Worm (Caenorhabditis elegans): ENCODE results near the gene Y38F1A.7.

Y38F1A.7 gene

DNA sequence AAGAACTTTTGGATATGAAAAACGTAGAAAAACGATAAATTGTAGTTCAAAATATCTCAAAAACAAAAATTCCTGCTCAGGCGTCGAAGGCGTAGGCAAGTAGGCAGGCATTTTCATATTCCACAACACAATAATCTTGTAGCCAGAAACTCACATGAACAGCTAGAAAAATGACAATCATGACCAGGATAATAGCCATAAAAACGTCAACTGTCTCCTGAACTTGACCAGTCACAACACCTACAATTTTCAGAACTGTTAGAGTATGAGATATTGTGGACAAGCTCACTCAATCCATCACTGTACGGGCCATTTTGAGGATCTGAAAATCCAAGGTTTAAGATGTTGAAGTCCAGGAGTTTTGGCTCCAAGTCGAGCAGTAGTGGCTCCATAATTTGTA lies at the start of gene Y38F1A.7:
Gene Y38F1A.7, minus strand, starts transcription at position 392 of the 400 bp plus-strand sequence.
- TF ChIP-seq ztf-7 (tag; optimal IDR thresholded peaks at IDR 0.05) (no peak), php-3 (GFP tag; IDR thresholded peaks at IDR 0.05) (no peak), unc-62 (GFP tag; optimal IDR thresholded peaks at IDR 0.05 in 1 of 2) (peak in 1 of 2 experiments; percentile 92), unc-62 (tag; optimal IDR thresholded peaks at IDR 0.05) (no peak)

- TF ChIP-seq ceh-28 (tag; optimal IDR thresholded peaks at IDR 0.05) = peak; percentile 63
Observed at ce11 chrII:13047106-13047505, 49.5 kb upstream of the Y38F1A.7 start, which contains the start of gene F42G4.7. Gene F42G4.7, minus strand, starts transcription at chrII:13047290.

DNA sequence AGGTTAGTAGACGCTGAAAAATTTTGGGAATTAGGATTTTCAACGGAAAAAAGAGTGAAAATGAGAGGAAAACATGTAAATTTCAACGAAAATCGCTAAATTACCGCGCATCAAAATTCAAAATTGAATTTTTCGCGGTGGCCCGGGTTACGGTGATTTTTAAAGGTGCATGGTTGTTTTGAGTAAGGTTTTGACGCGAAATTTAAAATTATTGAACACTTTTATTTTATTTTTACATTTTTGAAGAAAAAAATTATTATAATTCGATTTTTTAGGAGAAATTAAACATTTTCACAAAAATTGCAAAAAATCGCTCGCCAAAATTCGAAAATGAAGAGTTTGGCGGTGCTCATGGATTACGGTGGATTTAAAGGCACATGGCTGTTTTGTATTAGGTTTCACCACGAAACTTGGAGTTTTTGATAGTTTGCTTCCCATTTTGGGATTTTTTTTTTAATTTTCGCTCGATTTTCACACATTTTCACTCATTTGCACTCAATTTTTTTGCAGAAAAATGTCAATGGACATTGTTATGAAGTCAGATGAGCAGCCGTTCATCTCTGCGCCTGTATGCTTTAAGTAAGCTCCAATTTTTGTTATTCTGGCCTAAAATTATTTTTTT lies 45.9 kb upstream of the Y38F1A.7 start, which contains the start of gene puf-6:
Gene puf-6, minus strand, starts transcription at position 13 of the 622 bp plus-strand sequence.
- TF ChIP-seq lin-38 (GFP tag; IDR thresholded peaks at IDR 0.05) = peak; percentile 48

ce11 chrII:13039141-13039540 lies 41.5 kb upstream of the Y38F1A.7 start:
- peak; percentile 80 for TF ChIP-seq lin-38 (GFP tag; IDR thresholded peaks at IDR 0.05)

- TF ChIP-seq tra-1 (GFP tag; IDR thresholded peaks at IDR 0.05) = no peak
- TF ChIP-seq hmg-1.1 (GFP tag; IDR thresholded peaks at IDR 0.05) = 0 out of 2 replicates have a peak, but pooled peaks have one; percentile 18
- peak in 1 of 2 experiments; percentile 16 for TF ChIP-seq hif-1 (tag; optimal IDR thresholded peaks at IDR 0.05)
- no peak for TF ChIP-seq nhr-76 (tag; optimal IDR thresholded peaks at IDR 0.05)
- TF ChIP-seq hlh-11 (tag; optimal IDR thresholded peaks at IDR 0.05) = peak; percentile 18
- peak; percentile 28 for TF ChIP-seq mep-1 (tag; optimal IDR thresholded peaks at IDR 0.05)
- no peak for TF ChIP-seq php-3 (GFP tag; IDR thresholded peaks at IDR 0.05)
- no peak for TF ChIP-seq pqm-1 (tag; optimal IDR thresholded peaks at IDR 0.05)
- peak; percentile 84 for TF ChIP-seq lin-38 (GFP tag; IDR thresholded peaks at IDR 0.05)
- TF ChIP-seq Y48G9A.11 (GFP tag; IDR thresholded peaks at IDR 0.05) = no peak
- TF ChIP-seq lsy-2 (tag; optimal IDR thresholded peaks at IDR 0.05) = peak in 1 of 2 experiments; percentile 36
- TF ChIP-seq F26F4.8 (GFP tag; conservative IDR thresholded peaks at IDR 0.05) = no peak
- peak; percentile 26 for TF ChIP-seq aha-1 (tag)
- peak; percentile 51 for TF ChIP-seq mes-2 (tag; optimal IDR thresholded peaks at IDR 0.05; ENCODE audit: poor library complexity, severe bottlenecking)
- TF ChIP-seq mxl-3 (GFP tag; optimal IDR thresholded peaks at IDR 0.05) = peak; percentile 67
- TF ChIP-seq dpl-1 (GFP tag; optimal IDR thresholded peaks at IDR 0.05) = peak; percentile 8
Observed at ce11 chrII:13036717-13037116, 39.1 kb upstream of the Y38F1A.7 start, which contains the start of gene F18A11.3. Gene F18A11.3, minus strand, starts transcription at chrII:13036841.

ce11 chrII:13031649-13032191 lies 34.1 kb upstream of the Y38F1A.7 start, which contains the start of gene F18A11.2:
Gene F18A11.2, plus strand, starts transcription at chrII:13031699.
- peak; percentile 61 for TF ChIP-seq aha-1 (tag)

DNA sequence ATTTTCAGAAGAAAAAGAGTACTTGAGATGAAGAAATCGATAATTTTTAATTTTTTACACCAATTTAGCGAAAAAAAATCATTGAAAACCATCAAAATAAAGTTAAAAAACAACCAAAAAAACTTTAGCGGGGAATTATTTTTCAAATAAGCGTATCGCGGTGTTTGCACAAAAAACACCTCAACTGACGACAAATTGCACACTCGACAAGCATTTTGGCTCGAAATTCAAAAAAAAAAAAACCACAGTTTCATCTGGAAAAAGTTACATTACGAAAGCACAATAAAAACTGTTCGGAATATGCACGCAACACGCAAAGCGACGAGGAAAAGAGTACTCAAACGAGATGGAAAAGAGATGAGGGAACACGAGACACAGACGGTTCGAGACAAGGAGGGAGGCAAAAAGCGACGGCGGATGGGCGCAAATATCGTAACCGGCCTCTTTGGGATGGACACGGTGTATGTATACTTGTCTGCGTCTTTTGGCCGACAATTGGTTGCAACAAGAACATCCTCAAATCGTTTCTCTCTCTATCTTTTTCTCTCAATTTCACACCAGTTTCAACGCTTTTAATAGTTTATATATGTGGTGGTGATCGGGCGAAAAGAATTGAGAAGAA lies 33.1 kb upstream of the Y38F1A.7 start:
- TF ChIP-seq nhr-28 (tag; optimal IDR thresholded peaks at IDR 0.05) (peak; percentile 66), nhr-237 (tag; optimal IDR thresholded peaks at IDR 0.05) (no peak), duxl-1 (tag; optimal IDR thresholded peaks at IDR 0.05; ENCODE audit: poor library complexity) (no peak), zfp-3 (GFP tag; conservative IDR thresholded peaks at IDR 0.05) (no peak), aly-2 (tag; optimal IDR thresholded peaks at IDR 0.05) (no peak), F44E2.7 (GFP tag; IDR thresholded peaks at IDR 0.05) (no peak), R02D3.7 (tag; optimal IDR thresholded peaks at IDR 0.05) (no peak), rbr-2 (tag; optimal IDR thresholded peaks at IDR 0.05) (peak; percentile 55), ZK546.5 (tag; optimal IDR thresholded peaks at IDR 0.05) (no peak), unc-62 (GFP tag; optimal IDR thresholded peaks at IDR 0.05 in 1 of 2) (peak in 1 of 2 experiments; percentile 21), unc-62 (tag; optimal IDR thresholded peaks at IDR 0.05) (no peak), dmd-6 (GFP tag; IDR thresholded peaks at IDR 0.05) (peak; percentile 41; the same call in 1 of the 2 replicates), nhr-48 (tag; optimal IDR thresholded peaks at IDR 0.05) (peak; percentile 69), mdt-29 (GFP tag; IDR thresholded peaks at IDR 0.05) (no peak), set-16 (GFP tag; IDR thresholded peaks at IDR 0.05) (no peak), nhr-6 (tag; optimal IDR thresholded peaks at IDR 0.05) (peak; percentile 40), zip-11 (GFP tag; IDR thresholded peaks at IDR 0.05) (no peak), nhr-10 (tag; optimal IDR thresholded peaks at IDR 0.05) (no peak), lin-38 (GFP tag; IDR thresholded peaks at IDR 0.05) (peak; percentile 27; the same call in 1 of the 2 replicates), T20F7.1 (GFP tag; optimal IDR thresholded peaks at IDR 0.05) (no peak), hmg-1.1 (GFP tag; IDR thresholded peaks at IDR 0.05) (peak; percentile 35; the same call in 1 of the 2 replicates), tra-1 (GFP tag; IDR thresholded peaks at IDR 0.05) (no peak)

All from whole organism, L4 larva.